Fruit fly (Drosophila melanogaster) whole organism, embryonic: ENCODE results near the gene PLCXD.

Source experiments
- C15 ChIP-seq: fragments of 200-800 bp; sonication (Bioruptor generic); IDR thresholded peaks from 3 replicates; pipeline ENCODE4 v1.3.6; 2022; ENCODE audit warnings: missing biosample characterization, missing genetic modification characterization
- CG11085 ChIP-seq: fragments of 200-800 bp; sonication (Bioruptor generic); IDR thresholded peaks from 2 replicates; pipeline ENCODE4 v1.3.6; 2022; ENCODE audit warnings: missing biosample characterization, missing genetic modification characterization
- CG11247 ChIP-seq: fragments of 200-800 bp; sonication (Bioruptor generic); IDR thresholded peaks from 2 replicates; pipeline ENCODE4 v1.3.6; 2022; ENCODE audit warnings: missing biosample characterization, missing genetic modification characterization
- CG11695 ChIP-seq: fragments of 200-800 bp; sonication (Bioruptor generic); IDR thresholded peaks from 3 replicates; pipeline ENCODE4 v1.3.6; 2022; ENCODE audit warnings: missing biosample characterization, missing genetic modification characterization
- CG13624 ChIP-seq: fragments of 200-800 bp; sonication (Bioruptor generic); optimal IDR thresholded peaks from 2 replicates; lab custom pipeline; 2016; ENCODE audit warnings: missing biosample characterization, missing genetic modification characterization
- CG14667 ChIP-seq: fragments of 200-800 bp; sonication (Bioruptor generic); IDR thresholded peaks from 2 replicates; pipeline ENCODE4 v1.3.6; 2022; ENCODE audit warnings: missing biosample characterization, missing genetic modification characterization
- CG15011 ChIP-seq: fragments of 200-800 bp; sonication (Bioruptor generic); optimal IDR thresholded peaks from 3 replicates; lab custom pipeline; 2018; ENCODE audit warnings: missing biosample characterization, mild to moderate bottlenecking, missing genetic modification characterization
- CG17328 ChIP-seq: fragments of 200-800 bp; sonication (Bioruptor generic); IDR thresholded peaks from 2 replicates; pipeline ENCODE4 v1.3.6; 2022; ENCODE audit warnings: missing biosample characterization, missing genetic modification characterization
- CG17385 ChIP-seq: fragments of 200-800 bp; sonication (Bioruptor generic); optimal IDR thresholded peaks from 3 replicates; lab custom pipeline; 2018; ENCODE audit warnings: missing biosample characterization, mild to moderate bottlenecking, missing genetic modification characterization
- CG17829 ChIP-seq: fragments of 200-800 bp; optimal IDR thresholded peaks from 2 replicates; lab custom pipeline; 2019; ENCODE audit warnings: missing biosample characterization, mild to moderate bottlenecking, missing genetic modification characterization, moderate library complexity
- CG17912 ChIP-seq: fragments of 200-800 bp; sonication (Bioruptor generic); optimal IDR thresholded peaks from 2 replicates; lab custom pipeline; 2018; ENCODE audit warnings: missing biosample characterization, mild to moderate bottlenecking, missing genetic modification characterization
- CG1792 ChIP-seq: fragments of 200-800 bp; sonication (Bioruptor generic); optimal IDR thresholded peaks from 2 replicates; lab custom pipeline; 2016; ENCODE audit warnings: missing biosample characterization, missing genetic modification characterization
- CG18599 ChIP-seq: fragments of 200-800 bp; sonication (Bioruptor generic); optimal IDR thresholded peaks from 3 replicates; lab custom pipeline; 2017; ENCODE audit warnings: missing biosample characterization, missing genetic modification characterization, mild to moderate bottlenecking, moderate library complexity, missing genetic modification reagents
- CG3163 ChIP-seq: fragments of 200-800 bp; sonication (Bioruptor generic); optimal IDR thresholded peaks from 3 replicates; lab custom pipeline; 2016; ENCODE audit warnings: missing biosample characterization, missing genetic modification characterization
- CG34376 ChIP-seq: fragments of 200-800 bp; sonication (Bioruptor generic); optimal IDR thresholded peaks from 2 replicates; lab custom pipeline; 2018; ENCODE audit warnings: missing biosample characterization, mild to moderate bottlenecking, missing genetic modification characterization
- CG43689 ChIP-seq: fragments of 200-800 bp; sonication (Bioruptor generic); IDR thresholded peaks from 2 replicates; pipeline ENCODE4 v1.3.6; 2022; ENCODE audit warnings: missing biosample characterization, missing genetic modification characterization
- CG5180 ChIP-seq: fragments of 200-800 bp; sonication (Bioruptor generic); optimal IDR thresholded peaks from 3 replicates; lab custom pipeline; 2017; ENCODE audit warnings: missing biosample characterization, missing genetic modification characterization, mild to moderate bottlenecking, moderate library complexity, missing genetic modification reagents
- CG6854 ChIP-seq: fragments of 200-800 bp; sonication (Bioruptor generic); optimal IDR thresholded peaks from 3 replicates; lab custom pipeline; 2017; ENCODE audit warnings: missing biosample characterization, mild to moderate bottlenecking, missing genetic modification characterization
- CG7987 ChIP-seq: fragments of 200-800 bp; sonication (Bioruptor generic); optimal IDR thresholded peaks from 2 replicates; lab custom pipeline; 2018; ENCODE audit warnings: missing biosample characterization, mild to moderate bottlenecking, missing genetic modification characterization, moderate library complexity
- CG8281 ChIP-seq: fragments of 200-800 bp; sonication (Bioruptor generic); optimal IDR thresholded peaks from 2 replicates; lab custom pipeline; 2018; ENCODE audit warnings: missing biosample characterization, mild to moderate bottlenecking, missing genetic modification characterization, moderate library complexity
- Deaf1 ChIP-seq: fragments of 200-800 bp; optimal IDR thresholded peaks from 3 replicates; lab custom pipeline; 2019; ENCODE audit warnings: missing biosample characterization, mild to moderate bottlenecking, missing genetic modification characterization, moderate library complexity
- Ets65A ChIP-seq: fragments of 200-800 bp; sonication (Bioruptor generic); peaks from one replicate; lab custom pipeline; 2016; ENCODE audit warnings: missing biosample characterization, missing genetic modification characterization
- Ets97D ChIP-seq: fragments of 200-800 bp; sonication (Bioruptor generic); optimal IDR thresholded peaks from 3 replicates; lab custom pipeline; 2016; ENCODE audit warnings: missing biosample characterization, missing genetic modification characterization
- Fer3 ChIP-seq: fragments of 200-800 bp; sonication (Bioruptor generic); optimal IDR thresholded peaks from 2 replicates; lab custom pipeline; 2018; ENCODE audit warnings: missing biosample characterization, mild to moderate bottlenecking, missing genetic modification characterization, moderate library complexity
- Gsc ChIP-seq: fragments of 200-800 bp; sonication (Bioruptor generic); IDR thresholded peaks from 2 replicates; pipeline ENCODE4 v1.3.6; 2022; ENCODE audit warnings: missing biosample characterization, missing genetic modification characterization
- H2.0 ChIP-seq: fragments of 200-800 bp; sonication (Bioruptor generic); IDR thresholded peaks from 2 replicates; pipeline ENCODE4 v1.3.6; 2022; ENCODE audit warnings: missing biosample characterization, missing genetic modification characterization
- Nf-YA ChIP-seq: fragments of 200-800 bp; sonication (Bioruptor generic); IDR thresholded peaks from 2 replicates; pipeline ENCODE4 v1.3.6; 2022; ENCODE audit warnings: missing biosample characterization, missing genetic modification characterization
- Optix ChIP-seq: fragments of 200-800 bp; sonication (Bioruptor generic); IDR thresholded peaks from 3 replicates; pipeline ENCODE4 v1.3.6; 2022; ENCODE audit warnings: missing biosample characterization, missing genetic modification characterization
- Ravus ChIP-seq: fragments of 200-800 bp; sonication (Bioruptor generic); IDR thresholded peaks from 2 replicates; pipeline ENCODE4 v1.3.6; 2022; ENCODE audit warnings: missing biosample characterization, missing genetic modification characterization
- ato ChIP-seq: fragments of 200-800 bp; sonication (Bioruptor generic); IDR thresholded peaks from 2 replicates; pipeline ENCODE4 v1.3.6; 2022; ENCODE audit warnings: missing biosample characterization, missing genetic modification characterization; ENCODE audit not compliant: partially characterized antibody
- cad ChIP-seq: fragments of >200 bp; optimal IDR thresholded peaks from 2 replicates; lab custom pipeline; 2017; ENCODE audit warnings: missing biosample characterization, missing genetic modification characterization
- cg ChIP-seq: fragments of 200-800 bp; sonication (Bioruptor generic); optimal IDR thresholded peaks from 3 replicates; lab custom pipeline; 2019; ENCODE audit warnings: missing biosample characterization, mild to moderate bottlenecking, missing genetic modification characterization, moderate library complexity
- chm ChIP-seq: fragments of 200-800 bp; sonication (Bioruptor generic); IDR thresholded peaks from 2 replicates; pipeline ENCODE4 v1.3.6; 2022; ENCODE audit warnings: missing biosample characterization, missing genetic modification characterization
- corto ChIP-seq: fragments of 200-800 bp; sonication (Bioruptor generic); optimal IDR thresholded peaks from 2 replicates; lab custom pipeline; 2016; ENCODE audit warnings: missing biosample characterization, mild to moderate bottlenecking, missing genetic modification characterization, moderate library complexity
- danr ChIP-seq: fragments of 200-800 bp; sonication (Bioruptor generic); IDR thresholded peaks from 2 replicates; pipeline ENCODE4 v1.3.6; 2022; ENCODE audit warnings: missing biosample characterization, missing genetic modification characterization
- dmrt11E ChIP-seq: fragments of 200-800 bp; sonication (Bioruptor generic); optimal IDR thresholded peaks from 3 replicates; lab custom pipeline; 2018; ENCODE audit warnings: missing biosample characterization, mild to moderate bottlenecking, missing genetic modification characterization, moderate library complexity
- esg ChIP-seq: fragments of 200-800 bp; sonication (Bioruptor generic); conservative IDR thresholded peaks from 2 replicates; pipeline ENCODE4 v1.3.6; 2022; ENCODE audit warnings: missing biosample characterization, missing genetic modification characterization
- eyg ChIP-seq: fragments of 200-800 bp; sonication (Bioruptor generic); optimal IDR thresholded peaks from 3 replicates; lab custom pipeline; 2016; ENCODE audit warnings: missing biosample characterization, missing genetic modification characterization
- fd102C ChIP-seq: fragments of 200-800 bp; sonication (Bioruptor generic); optimal IDR thresholded peaks from 2 replicates; lab custom pipeline; 2018; ENCODE audit warnings: missing biosample characterization, mild to moderate bottlenecking, missing genetic modification characterization, moderate library complexity
- gem ChIP-seq: fragments of 200-800 bp; sonication (Bioruptor generic); optimal IDR thresholded peaks from 2 replicates; lab custom pipeline; 2019; ENCODE audit warnings: missing biosample characterization, mild to moderate bottlenecking, missing genetic modification characterization, moderate library complexity
- gt ChIP-seq: fragments of 200-800 bp; sonication (Bioruptor generic); IDR thresholded peaks from 2 replicates; pipeline ENCODE4 v1.3.6; 2022; ENCODE audit warnings: missing biosample characterization, missing genetic modification characterization
- inv ChIP-seq: fragments of 200-800 bp; sonication (Bioruptor generic); IDR thresholded peaks from 2 replicates; pipeline ENCODE4 v1.3.6; 2022; ENCODE audit warnings: missing biosample characterization, missing genetic modification characterization; ENCODE audit not compliant: partially characterized antibody
- jumu ChIP-seq: fragments of 200-800 bp; sonication (Bioruptor generic); optimal IDR thresholded peaks from 3 replicates; lab custom pipeline; 2016; ENCODE audit warnings: missing biosample characterization, missing genetic modification characterization
- lov ChIP-seq, 2 experiments: fragments of 200-800 bp in 1 of 2; fragments of >200 bp in 1 of 2; sonication (Bioruptor generic) in 1 of 2; IDR thresholded peaks in 1 of 2; optimal IDR thresholded peaks in 1 of 2; 2 replicates in 1 of 2; 3 replicates in 1 of 2; pipeline versions ENCODE4 v1.3.6 to Lab custom; 2017 to 2022; ENCODE audit warnings: missing biosample characterization in 1 of 2, missing genetic modification characterization in 1 of 2
- pb ChIP-seq: fragments of 200-800 bp; sonication (Bioruptor generic); optimal IDR thresholded peaks from 3 replicates; lab custom pipeline; 2016; ENCODE audit warnings: missing biosample characterization, missing genetic modification characterization
- pum ChIP-seq: fragments of 200-800 bp; sonication (Bioruptor generic); optimal IDR thresholded peaks from 2 replicates; lab custom pipeline; 2016; ENCODE audit warnings: missing biosample characterization, missing genetic modification characterization
- ro ChIP-seq: fragments of 200-800 bp; sonication (Bioruptor generic); IDR thresholded peaks from 2 replicates; pipeline ENCODE4 v1.3.6; 2022; ENCODE audit warnings: missing biosample characterization, missing genetic modification characterization
- sd ChIP-seq: fragments of 200-800 bp; sonication (Bioruptor generic); optimal IDR thresholded peaks from 3 replicates; lab custom pipeline; 2018; ENCODE audit warnings: missing biosample characterization, mild to moderate bottlenecking, missing genetic modification characterization, moderate library complexity
- trem ChIP-seq: fragments of 200-800 bp; optimal IDR thresholded peaks from 3 replicates; lab custom pipeline; 2019; ENCODE audit warnings: missing biosample characterization, mild to moderate bottlenecking, missing genetic modification characterization, moderate library complexity
- zfh1 ChIP-seq: fragments of 200-800 bp; sonication (Bioruptor generic); IDR thresholded peaks from 3 replicates; pipeline ENCODE4 v1.3.6; 2022; ENCODE audit warnings: missing biosample characterization, missing genetic modification characterization

Gene PLCXD

DNA sequence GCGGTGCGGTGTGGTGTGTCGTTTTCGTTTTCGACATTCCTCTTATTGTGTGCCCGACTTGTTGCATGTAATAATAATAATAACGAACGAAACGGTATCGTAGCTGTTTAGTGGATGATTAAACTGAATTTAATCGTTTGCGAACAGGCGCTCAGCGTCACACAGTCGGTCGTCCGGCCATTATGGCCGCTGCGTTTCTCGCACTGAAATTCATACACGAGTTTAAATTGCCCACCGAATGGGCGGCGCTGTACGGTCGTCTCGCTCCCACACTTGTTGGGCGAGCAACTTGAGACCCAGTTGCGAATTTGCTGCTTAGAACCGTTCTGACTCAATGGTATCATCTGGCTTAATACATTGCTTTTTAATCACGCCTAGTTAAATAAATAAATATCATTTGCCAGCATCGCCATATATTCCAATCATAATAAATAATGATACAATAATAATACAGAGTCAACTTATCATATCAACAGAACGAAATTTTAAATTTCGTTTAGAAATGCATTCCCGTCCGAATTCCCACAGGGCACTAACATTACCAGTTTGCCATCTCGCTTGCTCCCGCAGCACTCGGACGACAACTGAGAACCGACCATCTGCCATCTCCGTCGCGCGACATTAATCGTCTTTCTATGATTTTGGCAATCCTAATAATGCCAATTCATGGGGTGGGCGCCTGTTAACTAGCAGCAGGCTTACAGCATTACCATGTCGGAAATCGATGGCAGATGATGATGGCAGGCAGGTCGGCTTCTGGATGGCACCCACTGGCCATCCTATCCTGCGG, 38.1 kb upstream of the PLCXD start (continued):
- TF ChIP-seq CG8281 (tag; lab: Kevin White, UChicago), result peak; percentile 82
- TF ChIP-seq esg (GFP tag; lab: Robert Waterston, UW), result no peak
- no peak for TF ChIP-seq CG11085 (GFP tag; lab: Robert Waterston, UW)
- no peak for TF ChIP-seq CG11695 (GFP tag; lab: Robert Waterston, UW)
- TF ChIP-seq CG14667 (GFP tag; lab: Robert Waterston, UW), result no peak
- TF ChIP-seq gem (tag; lab: Kevin White, UChicago), result peak; percentile 96
- peak; percentile 84 for TF ChIP-seq CG5180 (GFP tag; lab: Kevin White, UChicago)
- peak; percentile 30 for TF ChIP-seq CG1792 (GFP tag; lab: Kevin White, UChicago)
- no peak for TF ChIP-seq CG17912 (GFP tag; lab: Kevin White, UChicago)
- TF ChIP-seq Optix (GFP tag; lab: Robert Waterston, UW), result no peak
- no peak for TF ChIP-seq Gsc
- peak; percentile 90 for TF ChIP-seq dmrt11E
- no peak for TF ChIP-seq inv (GFP tag; lab: Robert Waterston, UW)
- TF ChIP-seq CG18599 (GFP tag; lab: Kevin White, UChicago), result peak; percentile 96
- peak; percentile 67 for TF ChIP-seq pum (GFP tag; lab: Kevin White, UChicago)
- no peak for TF ChIP-seq ro (GFP tag; lab: Robert Waterston, UW)
- peak; percentile 30 for TF ChIP-seq CG7987 (GFP tag; lab: Kevin White, UChicago)
- TF ChIP-seq zfh1 (GFP tag; lab: Robert Waterston, UW), result no peak
- no peak for TF ChIP-seq gt (GFP tag; lab: Robert Waterston, UW)
- no peak for TF ChIP-seq CG17328 (GFP tag; lab: Robert Waterston, UW)
- peak; percentile 94 for TF ChIP-seq Fer3 (tag; lab: Kevin White, UChicago)
- TF ChIP-seq jumu (GFP tag; lab: Kevin White, UChicago), result peak; percentile 47
- TF ChIP-seq Ravus, result no peak
- TF ChIP-seq CG15011 (GFP tag; lab: Kevin White, UChicago), result peak; percentile 91
- no peak for TF ChIP-seq cg (GFP tag; lab: Kevin White, UChicago)
- TF ChIP-seq pb, result no peak
- TF ChIP-seq CG43689 (GFP tag; lab: Robert Waterston, UW), result no peak
- TF ChIP-seq Ets97D, result no peak
- no peak for TF ChIP-seq eyg (GFP tag; lab: Kevin White, UChicago)
- TF ChIP-seq fd102C (GFP tag; lab: Kevin White, UChicago), result peak; percentile 36
- peak; percentile 90 for TF ChIP-seq CG6854 (GFP tag; lab: Kevin White, UChicago)
- TF ChIP-seq Deaf1, result peak; percentile 61
- TF ChIP-seq CG11247, result no peak
- TF ChIP-seq CG34376 (GFP tag; lab: Kevin White, UChicago), result no peak
- TF ChIP-seq CG17829 (tag; lab: Kevin White, UChicago), result peak; percentile 91
- TF ChIP-seq Ets65A (GFP tag; lab: Kevin White, UChicago), result peak; percentile 93
- TF ChIP-seq ato (GFP tag; lab: Robert Waterston, UW), result no peak
- no peak for TF ChIP-seq lov (optimal IDR thresholded peaks at IDR 0.05; lab: Kevin White, UChicago)
- no peak for TF ChIP-seq lov (GFP tag; IDR thresholded peaks at IDR 0.05; lab: Robert Waterston, UW)
- TF ChIP-seq danr (GFP tag; lab: Robert Waterston, UW), result no peak
- no peak for TF ChIP-seq chm (GFP tag; lab: Robert Waterston, UW)
- no peak for TF ChIP-seq H2.0 (GFP tag; lab: Robert Waterston, UW)
- no peak for TF ChIP-seq CG3163 (GFP tag; lab: Kevin White, UChicago)
- TF ChIP-seq trem (tag; lab: Kevin White, UChicago), result peak; percentile 80
- peak; percentile 87 for TF ChIP-seq CG17385 (GFP tag; lab: Kevin White, UChicago)
- TF ChIP-seq cad (GFP tag; lab: Kevin White, UChicago), result no peak
- no peak for TF ChIP-seq C15 (GFP tag; lab: Robert Waterston, UW)
- TF ChIP-seq corto (GFP tag; lab: Kevin White, UChicago), result no peak
- TF ChIP-seq sd (tag; lab: Kevin White, UChicago), result peak; percentile 99
- TF ChIP-seq Nf-YA (GFP tag; lab: Robert Waterston, UW), result no peak
- peak; percentile 16 for TF ChIP-seq CG13624 (GFP tag; lab: Kevin White, UChicago)
